Comparison of ENCODE assay signal across 5 worm cellular contexts in the genomic region with DNA sequence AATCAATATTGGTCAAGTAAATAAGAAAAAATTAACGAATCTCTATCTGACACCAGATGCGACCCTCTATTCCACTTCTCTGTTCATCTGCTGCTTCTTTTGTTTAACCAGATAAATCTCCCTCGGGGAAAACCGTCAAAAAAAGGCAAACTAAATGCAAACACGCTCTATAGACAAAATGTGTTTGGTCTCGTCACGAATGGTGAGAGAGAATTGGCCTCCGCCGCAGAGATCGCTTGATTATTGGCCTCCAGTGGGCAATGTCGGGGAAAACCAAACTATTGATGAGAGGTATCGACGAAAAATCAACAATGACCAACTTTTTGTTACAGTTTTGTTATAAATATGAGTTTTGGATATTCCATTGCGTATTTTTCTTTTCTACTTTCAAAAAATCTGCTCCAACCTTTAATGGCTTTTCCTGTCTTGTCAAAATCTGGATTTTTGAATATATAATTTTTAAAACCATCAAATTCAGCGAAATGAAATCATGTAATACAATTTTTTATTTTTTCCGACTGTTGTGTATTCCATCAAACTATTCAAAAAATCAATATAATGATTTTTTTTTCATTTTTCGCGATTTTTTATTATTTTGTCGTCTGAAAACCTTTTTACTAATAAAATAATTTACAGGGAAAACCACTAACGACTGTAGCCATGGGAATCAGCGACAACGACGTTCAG.
TF ChIP-seq lines count a peak whose summit lies in the region.

A gene (minus strand): TSS at position 51 of the 687 bp plus-strand sequence.
A gene (plus strand): TSS at position 637 of the 687 bp plus-strand sequence.

TF ChIP-seq in whole organism, L1 larva, 84 proteins besides CTCF, POLR2A, EP300 and RAD21 (continues in another document):
- TF ChIP-seq alr-1 (tag; optimal IDR thresholded peaks at IDR 0.05; lab: Kevin White, UChicago; ENCODE audit: borderline replicate concordance) (no peak), C04F5.9 (tag; optimal IDR thresholded peaks at IDR 0.05; lab: Kevin White, UChicago) (peak; percentile 76), irx-1 (tag; optimal IDR thresholded peaks at IDR 0.05; lab: Kevin White, UChicago) (peak; percentile 76), unc-130 (tag; optimal IDR thresholded peaks at IDR 0.05; lab: Kevin White, UChicago) (peak; percentile 97), nhr-47 (tag; optimal IDR thresholded peaks at IDR 0.05; lab: Kevin White, UChicago) (peak; percentile 94), rnt-1 (tag; optimal IDR thresholded peaks at IDR 0.05; lab: Kevin White, UChicago) (peak; percentile 95), mab-9 (GFP tag; IDR thresholded peaks at IDR 0.05; lab: Robert Waterston, UW) (peak; percentile 61), swsn-7 (tag; optimal IDR thresholded peaks at IDR 0.05; lab: Kevin White, UChicago) (peak; percentile 93), mef-2 (tag; optimal IDR thresholded peaks at IDR 0.05; lab: Kevin White, UChicago) (peak; percentile 66), isw-1 (GFP tag; IDR thresholded peaks at IDR 0.05; lab: Robert Waterston, UW) (peak; percentile 89), ama-1 (optimal IDR thresholded peaks at IDR 0.05; lab: Kevin White, UChicago) (peak; percentile 29), dpl-1 (GFP tag; optimal IDR thresholded peaks at IDR 0.05; lab: Kevin White, UChicago) (peak; percentile 83 to 88 (median 86)), nhr-71 (tag; optimal IDR thresholded peaks at IDR 0.05; lab: Kevin White, UChicago) (peak; percentile 96), egl-13 (tag; optimal IDR thresholded peaks at IDR 0.05; lab: Kevin White, UChicago) (peak; percentile 67), nhr-76 (tag; optimal IDR thresholded peaks at IDR 0.05; lab: Kevin White, UChicago) (peak; percentile 35), ces-1 (GFP tag; optimal IDR thresholded peaks at IDR 0.05; lab: Kevin White, UChicago) (no peak)

TF ChIP-seq in whole organism, L3 larva, 47 proteins besides CTCF, POLR2A, EP300 and RAD21 (continues in another document):
- no peak for TF ChIP-seq ceh-9 (tag; optimal IDR thresholded peaks at IDR 0.05; lab: Kevin White, UChicago)
- TF ChIP-seq R02D3.7 (tag; optimal IDR thresholded peaks at IDR 0.05; lab: Kevin White, UChicago) = peak; percentile 70
- TF ChIP-seq ceh-16 (tag; optimal IDR thresholded peaks at IDR 0.05; lab: Kevin White, UChicago) = peak; percentile 40
- TF ChIP-seq ceh-28 (tag; optimal IDR thresholded peaks at IDR 0.05; lab: Kevin White, UChicago) = peak; percentile 88
- TF ChIP-seq egl-5 (tag; optimal IDR thresholded peaks at IDR 0.05; lab: Kevin White, UChicago) = peak; percentile 98
- TF ChIP-seq elt-3 (tag; optimal IDR thresholded peaks at IDR 0.05; lab: Kevin White, UChicago) = peak in 2 of 3 experiments; percentile 41 to 59
- peak; percentile 58 for TF ChIP-seq nhr-76 (tag; optimal IDR thresholded peaks at IDR 0.05; lab: Kevin White, UChicago)
- TF ChIP-seq zag-1 (tag; optimal IDR thresholded peaks at IDR 0.05; lab: Kevin White, UChicago) = no peak
- TF ChIP-seq mdl-1 (tag; optimal IDR thresholded peaks at IDR 0.05; lab: Kevin White, UChicago) = no peak
- peak; percentile 31 for TF ChIP-seq ceh-82 (tag; optimal IDR thresholded peaks at IDR 0.05; lab: Kevin White, UChicago)
- TF ChIP-seq fos-1 (tag; optimal IDR thresholded peaks at IDR 0.05; lab: Kevin White, UChicago) = peak; percentile 5
- TF ChIP-seq nfya-1 (tag; optimal IDR thresholded peaks at IDR 0.05; lab: Kevin White, UChicago; ENCODE audit: insufficient read depth) = peak; percentile 97
- no peak for TF ChIP-seq aly-2 (tag; optimal IDR thresholded peaks at IDR 0.05; lab: Kevin White, UChicago)
- peak; percentile 40 for TF ChIP-seq fkh-10 (GFP tag; optimal IDR thresholded peaks at IDR 0.05; lab: Kevin White, UChicago)
- TF ChIP-seq ama-1 (optimal IDR thresholded peaks at IDR 0.05; lab: Kevin White, UChicago) = peak; percentile 36
- no peak for TF ChIP-seq nhr-12 (tag; optimal IDR thresholded peaks at IDR 0.05; lab: Kevin White, UChicago)
- no peak for TF ChIP-seq mml-1 (tag; optimal IDR thresholded peaks at IDR 0.05; lab: Kevin White, UChicago)

TF ChIP-seq in whole organism, early embryonic, 17 proteins besides CTCF, POLR2A, EP300 and RAD21:
- TF ChIP-seq B0310.2 (tag; optimal IDR thresholded peaks at IDR 0.05; lab: Kevin White, UChicago) (no peak), aly-1 (tag; optimal IDR thresholded peaks at IDR 0.05; lab: Kevin White, UChicago) (no peak), flt-1 (GFP tag; IDR thresholded peaks at IDR 0.05; lab: Robert Waterston, UW) (0 out of 2 replicates have a peak, but pooled peaks have one; percentile 38), ceh-13 (GFP tag; optimal IDR thresholded peaks at IDR 0.05; lab: Kevin White, UChicago) (no peak), sea-1 (GFP tag; conservative IDR thresholded peaks at IDR 0.05; lab: Robert Waterston, UW) (0 out of 2 replicates have a peak, but pooled peaks have one; percentile 13), ceh-36 (tag; optimal IDR thresholded peaks at IDR 0.05; lab: Kevin White, UChicago) (no peak), F13C5.2 (tag; optimal IDR thresholded peaks at IDR 0.05; lab: Kevin White, UChicago) (peak; percentile 58), hmbx-1 (tag; optimal IDR thresholded peaks at IDR 0.05; lab: Kevin White, UChicago) (no peak), tbx-37 (GFP tag; conservative IDR thresholded peaks at IDR 0.05; lab: Robert Waterston, UW) (0 out of 2 replicates have a peak, but pooled peaks have one; percentile 15), hmg-4 (GFP tag; optimal IDR thresholded peaks at IDR 0.05; lab: Kevin White, UChicago) (peak; percentile 48), ama-1 (optimal IDR thresholded peaks at IDR 0.05; lab: Kevin White, UChicago) (no peak), hnd-1 (tag; optimal IDR thresholded peaks at IDR 0.05; lab: Kevin White, UChicago) (no peak), scrt-1 (GFP tag; IDR thresholded peaks at IDR 0.05; lab: Robert Waterston, UW) (no peak), tbx-11 (GFP tag; IDR thresholded peaks at IDR 0.05; lab: Robert Waterston, UW) (no peak), ets-7 (tag; optimal IDR thresholded peaks at IDR 0.05; lab: Kevin White, UChicago) (no peak), tra-4 (tag; optimal IDR thresholded peaks at IDR 0.05; lab: Kevin White, UChicago) (no peak), pes-1 (GFP tag; IDR thresholded peaks at IDR 0.05; lab: Robert Waterston, UW) (no peak)

TF ChIP-seq in whole organism, midembryonic, 9 proteins besides CTCF, POLR2A, EP300 and RAD21:
- TF ChIP-seq T22C8.4 (GFP tag; IDR thresholded peaks at IDR 0.05; lab: Robert Waterston, UW) (no peak), cog-1 (tag; optimal IDR thresholded peaks at IDR 0.05; lab: Kevin White, UChicago) (peak; percentile 84)
TF ChIP-seq in whole organism, midembryonic: peak in this region for 1.

TF ChIP-seq in whole organism, young adult, 124 proteins besides CTCF, POLR2A, EP300 and RAD21 (continues in another document):
- TF ChIP-seq Y79H2A.3 (GFP tag; conservative IDR thresholded peaks at IDR 0.05; lab: Robert Waterston, UW) = no peak
- peak; percentile 55; the same call in 1 of the 2 replicates for TF ChIP-seq zfh-2 (GFP tag; conservative IDR thresholded peaks at IDR 0.05; lab: Robert Waterston, UW)
- peak; percentile 94 for TF ChIP-seq nhr-80 (tag; optimal IDR thresholded peaks at IDR 0.05; lab: Kevin White, UChicago)
- TF ChIP-seq F33H1.4 (GFP tag; IDR thresholded peaks at IDR 0.05; lab: Robert Waterston, UW) = peak; percentile 90
- TF ChIP-seq lag-1 (GFP tag; IDR thresholded peaks at IDR 0.05; lab: Robert Waterston, UW) = no peak
- TF ChIP-seq hsf-1 (GFP tag; IDR thresholded peaks at IDR 0.05; lab: Robert Waterston, UW) = no peak
- 0 out of 2 replicates have a peak, but pooled peaks have one; percentile 42 for TF ChIP-seq attf-3 (GFP tag; conservative IDR thresholded peaks at IDR 0.05; lab: Robert Waterston, UW)
- no peak for TF ChIP-seq snpc-1.3 (tag; optimal IDR thresholded peaks at IDR 0.05; lab: Kevin White, UChicago; ENCODE audit: insufficient read depth)
- TF ChIP-seq die-1 (tag; optimal IDR thresholded peaks at IDR 0.05; lab: Kevin White, UChicago) = no peak
- TF ChIP-seq egl-44 (GFP tag; IDR thresholded peaks at IDR 0.05; lab: Robert Waterston, UW) = 0 out of 2 replicates have a peak, but pooled peaks have one; percentile 51
- no peak for TF ChIP-seq zim-3 (tag; optimal IDR thresholded peaks at IDR 0.05; lab: Kevin White, UChicago)
- 0 out of 2 replicates have a peak, but pooled peaks have one; percentile 46 for TF ChIP-seq let-526 (GFP tag; IDR thresholded peaks at IDR 0.05; lab: Robert Waterston, UW)
- no peak for TF ChIP-seq ceh-58 (GFP tag; IDR thresholded peaks at IDR 0.05; lab: Robert Waterston, UW)
- peak; percentile 65 for TF ChIP-seq ZK185.1 (tag; optimal IDR thresholded peaks at IDR 0.05; lab: Kevin White, UChicago; ENCODE audit: poor library complexity, severe bottlenecking)
- no peak for TF ChIP-seq B0261.1 (tag; optimal IDR thresholded peaks at IDR 0.05; lab: Kevin White, UChicago)
- no peak for TF ChIP-seq nfya-1 (tag; optimal IDR thresholded peaks at IDR 0.05; lab: Kevin White, UChicago; ENCODE audit: borderline replicate concordance, insufficient read depth)
- no peak for TF ChIP-seq ccch-3 (GFP tag; optimal IDR thresholded peaks at IDR 0.05; lab: Kevin White, UChicago)
- TF ChIP-seq ztf-6 (GFP tag; IDR thresholded peaks at IDR 0.05; lab: Robert Waterston, UW) = peak; percentile 66; the same call in 1 of the 2 replicates
- no peak for TF ChIP-seq hmg-20 (GFP tag; IDR thresholded peaks at IDR 0.05; lab: Robert Waterston, UW)
- peak; percentile 82 for TF ChIP-seq ekl-4 (GFP tag; IDR thresholded peaks at IDR 0.05; lab: Robert Waterston, UW)
- TF ChIP-seq ztf-22 (GFP tag; optimal IDR thresholded peaks at IDR 0.05; lab: Kevin White, UChicago) = no peak
- TF ChIP-seq mel-28 (tag; optimal IDR thresholded peaks at IDR 0.05; lab: Kevin White, UChicago; ENCODE audit: borderline replicate concordance) = no peak
- peak; percentile 26 for TF ChIP-seq atf-7 (tag; optimal IDR thresholded peaks at IDR 0.05; lab: Kevin White, UChicago)
- no peak for TF ChIP-seq F10E7.11 (tag; optimal IDR thresholded peaks at IDR 0.05; lab: Kevin White, UChicago)
- no peak for TF ChIP-seq B0019.2 (GFP tag; conservative IDR thresholded peaks at IDR 0.05; lab: Robert Waterston, UW)
- no peak for TF ChIP-seq Y95B8A.8 (GFP tag; IDR thresholded peaks at IDR 0.05; lab: Robert Waterston, UW)
- no peak for TF ChIP-seq mxl-1 (tag; optimal IDR thresholded peaks at IDR 0.05; lab: Kevin White, UChicago)
- TF ChIP-seq ceh-91 (GFP tag; IDR thresholded peaks at IDR 0.05; lab: Robert Waterston, UW) = peak; percentile 45
- no peak for TF ChIP-seq bed-1 (GFP tag; IDR thresholded peaks at IDR 0.05; lab: Robert Waterston, UW)
- no peak for TF ChIP-seq F22D6.2 (tag; optimal IDR thresholded peaks at IDR 0.05; lab: Kevin White, UChicago)
- no peak for TF ChIP-seq egrh-3 (GFP tag; IDR thresholded peaks at IDR 0.05; lab: Robert Waterston, UW)
- TF ChIP-seq lir-1 (GFP tag; conservative IDR thresholded peaks at IDR 0.05; lab: Robert Waterston, UW) = no peak
- TF ChIP-seq bed-2 (GFP tag; IDR thresholded peaks at IDR 0.05; lab: Robert Waterston, UW) = no peak
- TF ChIP-seq tbx-9 (tag; optimal IDR thresholded peaks at IDR 0.05; lab: Kevin White, UChicago; ENCODE audit: borderline replicate concordance) = no peak
